Worm (Caenorhabditis elegans) whole organism, midembryonic: ENCODE results near the gene ntl-4.

Experiments
- cog-1 ChIP-seq: sonication (generic microtip); optimal IDR thresholded peaks from 2 replicates; lab custom pipeline; 2016; ENCODE audit warnings: missing genetic modification characterization, missing compliant biosample characterization
- flt-1 ChIP-seq: fragments of 200-800 bp; sonication (Bioruptor generic); IDR thresholded peaks from 2 replicates; pipeline ENCODE4 v1.3.6; 2022; ENCODE audit warnings: missing genetic modification characterization, missing compliant biosample characterization
- ztf-23 ChIP-seq: fragments of 200-800 bp; sonication (Bioruptor generic); IDR thresholded peaks from 2 replicates; pipeline ENCODE4 v1.3.6; 2022; ENCODE audit warnings: missing genetic modification reagents, missing genetic modification characterization, missing compliant biosample characterization
- ztf-29 ChIP-seq: fragments of 200-800 bp; sonication (Bioruptor generic); IDR thresholded peaks from 2 replicates; pipeline ENCODE4 v1.3.6; 2022; ENCODE audit warnings: missing genetic modification reagents, missing genetic modification characterization, missing compliant biosample characterization

DNA sequence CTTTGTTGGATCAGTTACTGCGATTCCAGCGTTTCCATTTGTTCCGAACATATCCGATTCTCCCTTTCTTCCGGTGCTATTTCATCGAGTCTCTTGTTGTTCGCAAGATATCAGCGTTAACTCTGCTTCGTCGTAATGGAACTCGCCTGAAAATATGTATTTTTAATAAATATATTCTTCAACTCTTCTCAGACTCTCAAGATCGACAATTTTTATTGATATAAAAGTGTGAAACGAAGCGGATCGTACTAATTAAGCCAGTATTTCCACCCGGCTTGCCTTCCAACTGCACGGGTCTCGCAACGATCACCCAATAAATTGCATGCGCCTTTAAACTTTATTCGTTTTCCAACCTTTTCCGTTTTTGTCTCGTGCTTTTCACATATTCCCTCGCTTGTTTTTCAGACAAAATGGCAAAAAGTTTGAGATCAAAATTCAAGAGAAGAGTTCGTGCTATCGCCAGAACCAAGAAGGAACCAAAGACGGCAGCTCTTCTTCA is 13.7 kb downstream of the ntl-4 start, which contains the start of the genes xpo-3 and C49H3.3:
- no peak for TF ChIP-seq flt-1 (GFP tag; lab: Robert Waterston, UW)
- TF ChIP-seq ztf-23 = no peak
- TF ChIP-seq ztf-29 (GFP tag; lab: Robert Waterston, UW) = no peak
- no peak for TF ChIP-seq cog-1 (tag; lab: Kevin White, UChicago)
